Worm (Caenorhabditis elegans) whole organism, young adult: ENCODE data around the gene cat-1.

Source experiments
- Y56A3A.18 ChIP-seq: fragments of 200-800 bp; sonication (Bioruptor generic); IDR thresholded peaks from 2 replicates; pipeline ENCODE4 v1.3.6; 2022; ENCODE audit warnings: missing genetic modification reagents, missing genetic modification characterization, missing compliant biosample characterization
- ceh-79 ChIP-seq: sonication (generic microtip); optimal IDR thresholded peaks from 2 replicates; lab custom pipeline; 2017; ENCODE audit warnings: mild to moderate bottlenecking, missing genetic modification characterization, missing compliant biosample characterization
- lin-35 ChIP-seq, 3 experiments: fragments of 150-350 bp in 2 of 3; sonication (generic microtip) in 1 of 3; optimal IDR thresholded peaks; 2 replicates each; lab custom pipeline; 2014 to 2018; ENCODE audit warnings: missing biosample characterization in 3 of 3, missing genetic modification characterization in 3 of 3, missing genetic modification reagents in 3 of 3

DNA sequence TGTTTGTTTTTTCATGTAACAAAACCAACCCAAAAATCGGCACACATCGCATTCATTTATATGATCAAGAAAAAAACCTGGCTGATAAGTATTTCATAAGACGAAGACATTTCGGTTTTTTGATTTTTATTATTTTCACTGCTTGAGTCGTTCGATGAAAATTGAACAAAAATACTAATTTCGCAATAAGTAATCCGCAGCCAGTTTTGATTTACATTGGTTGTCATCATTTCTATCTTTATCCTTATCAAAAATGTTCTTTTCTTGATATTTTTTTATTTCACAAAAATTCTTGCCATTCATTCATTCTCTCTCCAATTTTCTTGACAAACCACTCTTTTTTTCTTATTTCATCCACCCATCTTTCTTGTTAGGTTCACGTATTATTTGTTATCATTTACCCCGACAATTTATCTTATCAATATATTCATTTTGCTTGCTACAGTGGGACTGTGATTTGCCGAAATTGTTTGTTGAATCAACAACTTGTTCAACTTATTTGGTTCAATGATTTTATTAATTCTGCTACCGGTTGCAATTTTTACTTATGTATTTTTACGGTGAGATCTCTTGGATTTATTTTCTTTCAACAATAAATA lies 3.6 kb upstream of the cat-1 start, which contains the start of gene cyp-43A1:
- TF ChIP-seq ceh-79 (tag; lab: Kevin White, UChicago) (no peak), lin-35 (GFP tag; optimal IDR thresholded peaks at IDR 0.05; lab: Kevin White, UChicago) (no peak), Y56A3A.18 (no peak)
